Fruit fly (Drosophila melanogaster): ENCODE results near the gene ScsbetaG.

DNA sequence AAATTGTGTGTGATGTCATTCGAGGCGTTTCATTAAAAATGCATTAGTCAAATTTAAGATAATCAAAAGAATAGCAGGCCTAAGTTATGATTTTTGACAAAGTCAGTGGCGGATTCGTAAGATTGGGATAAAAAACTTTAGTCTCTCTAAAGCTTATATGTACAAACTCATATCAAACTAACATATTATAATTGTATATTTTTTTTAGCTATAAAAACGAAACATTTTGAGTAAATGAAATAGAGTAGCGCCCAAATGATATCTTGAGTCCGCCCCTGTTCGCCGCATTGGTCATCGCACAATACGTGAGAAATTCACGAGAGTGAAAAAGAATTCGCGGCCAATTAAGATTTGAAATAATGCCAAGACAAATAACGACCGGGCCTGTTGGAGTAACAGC is 9.1 kb downstream of the ScsbetaG start:
- TF ChIP-seq psq (GFP tag; optimal IDR thresholded peaks at IDR 0.05) (peak; percentile 59), ey (GFP tag; optimal IDR thresholded peaks at IDR 0.05) (peak; percentile 65), Dfd (GFP tag; optimal IDR thresholded peaks at IDR 0.05) (no peak), Hr78 (GFP tag; optimal IDR thresholded peaks at IDR 0.05) (no peak), dsf (GFP tag; optimal IDR thresholded peaks at IDR 0.05; ENCODE audit: borderline replicate concordance) (no peak), Myc (optimal IDR thresholded peaks at IDR 0.05) (no peak), h (GFP tag; optimal IDR thresholded peaks at IDR 0.05) (peak; percentile 75), Hr83 (GFP tag; optimal IDR thresholded peaks at IDR 0.05; ENCODE audit: poor library complexity, severe bottlenecking) (no peak), GATAd (GFP tag; optimal IDR thresholded peaks at IDR 0.05) (no peak), jim (GFP tag; optimal IDR thresholded peaks at IDR 0.05) (no peak), CrebA (GFP tag; optimal IDR thresholded peaks at IDR 0.05; ENCODE audit: borderline replicate concordance) (no peak), usp (GFP tag; optimal IDR thresholded peaks at IDR 0.05) (no peak), dl (GFP tag; optimal IDR thresholded peaks at IDR 0.05; ENCODE audit: insufficient read depth in 1 of 2, partially characterized antibody in 2 of 2) (no peak), lola (GFP tag; optimal IDR thresholded peaks at IDR 0.05) (no peak)

Measured in whole organism, wandering third instar larva.